Worm (Caenorhabditis elegans) whole organism, L1 larva: ENCODE results near the gene R05H10.3.
A peak's percentile ranks its signal among the peaks of the same experiment; 100 is the strongest.

Experiments used
- C04F5.9 ChIP-seq: sonication (generic microtip); optimal IDR thresholded peaks from 2 replicates; lab custom pipeline; 2016; ENCODE audit warnings: missing genetic modification characterization, missing compliant biosample characterization
- F16B12.6 ChIP-seq: fragments of 150-350 bp; optimal IDR thresholded peaks from 2 replicates; lab custom pipeline; 2014; ENCODE audit warnings: missing biosample characterization, missing genetic modification characterization
- Y116A8C.19 ChIP-seq: sonication (generic microtip); optimal IDR thresholded peaks from 2 replicates; lab custom pipeline; 2016; ENCODE audit warnings: missing compliant biosample characterization, missing genetic modification characterization, borderline replicate concordance
- alr-1 ChIP-seq: fragments of 200-800 bp; sonication (Bioruptor generic); optimal IDR thresholded peaks from 2 replicates; lab custom pipeline; 2018; ENCODE audit warnings: borderline replicate concordance, mild to moderate bottlenecking, missing genetic modification characterization, missing compliant biosample characterization
- aly-2 ChIP-seq: fragments of 150-350 bp; optimal IDR thresholded peaks from 2 replicates; lab custom pipeline; 2014; ENCODE audit warnings: missing biosample characterization, missing genetic modification characterization
- blmp-1 ChIP-seq: fragments of 150-350 bp; optimal IDR thresholded peaks from 2 replicates; lab custom pipeline; 2014; ENCODE audit warnings: missing biosample characterization, missing genetic modification characterization
- ceh-63 ChIP-seq: fragments of 200-800 bp; sonication (Bioruptor generic); optimal IDR thresholded peaks from 2 replicates; lab custom pipeline; 2018; ENCODE audit warnings: mild to moderate bottlenecking, missing genetic modification characterization, missing compliant biosample characterization
- ceh-82 ChIP-seq, 3 experiments: fragments of 150-350 bp in 1 of 3; sonication (generic microtip) in 2 of 3; optimal IDR thresholded peaks; 2 replicates each; lab custom pipeline; 2014 to 2017; ENCODE audit warnings: missing biosample characterization in 3 of 3, missing genetic modification characterization in 3 of 3
- ceh-90 ChIP-seq: sonication (generic microtip); optimal IDR thresholded peaks from 2 replicates; lab custom pipeline; 2016; ENCODE audit warnings: missing genetic modification characterization, missing compliant biosample characterization
- ces-1 ChIP-seq: fragments of 150-350 bp; optimal IDR thresholded peaks from 2 replicates; lab custom pipeline; 2014; ENCODE audit warnings: missing biosample characterization, missing genetic modification reagents, missing genetic modification characterization
- dpl-1 ChIP-seq, 3 experiments: fragments of 150-350 bp in 2 of 3; sonication (generic microtip) in 1 of 3; optimal IDR thresholded peaks; 2 replicates each; lab custom pipeline; 2014 to 2017; ENCODE audit warnings: missing biosample characterization in 3 of 3, missing genetic modification characterization in 3 of 3, missing genetic modification reagents in 3 of 3
- dsc-1 ChIP-seq: sonication (generic microtip); optimal IDR thresholded peaks from 2 replicates; lab custom pipeline; 2016; ENCODE audit warnings: mild to moderate bottlenecking, missing genetic modification characterization, missing compliant biosample characterization
- efl-1 ChIP-seq, 4 experiments: fragments of 150-350 bp; optimal IDR thresholded peaks in 3 of 4; peaks in 1 of 4; 1 replicate in 1 of 4; 2 replicates in 3 of 4; lab custom pipeline; 2014; ENCODE audit warnings: missing biosample characterization in 2 of 4, missing genetic modification characterization in 2 of 4, missing genetic modification reagents in 2 of 4
- efl-3 ChIP-seq: fragments of 200-800 bp; sonication (Bioruptor generic); optimal IDR thresholded peaks from 2 replicates; lab custom pipeline; 2018; ENCODE audit warnings: mild to moderate bottlenecking, missing genetic modification characterization, missing compliant biosample characterization
- elt-3 ChIP-seq, 6 experiments: fragments of 150-350 bp in 1 of 6; sonication (generic microtip); optimal IDR thresholded peaks; 2 replicates each; lab custom pipeline; 2017 to 2018; ENCODE audit warnings: missing biosample characterization in 6 of 6, missing genetic modification characterization in 6 of 6, inconsistent platforms in 1 of 6
- ets-5 ChIP-seq: fragments of 200-800 bp; sonication (Bioruptor generic); IDR thresholded peaks from 2 replicates; pipeline ENCODE4 v1.3.6; 2022; ENCODE audit warnings: missing genetic modification characterization, missing compliant biosample characterization
- fkh-4 ChIP-seq: sonication (generic microtip); optimal IDR thresholded peaks from 2 replicates; lab custom pipeline; 2016; ENCODE audit warnings: missing compliant biosample characterization, missing genetic modification characterization, borderline replicate concordance
- fkh-8 ChIP-seq: sonication (generic microtip); optimal IDR thresholded peaks from 2 replicates; lab custom pipeline; 2016; ENCODE audit warnings: mild to moderate bottlenecking, missing genetic modification characterization, missing compliant biosample characterization
- fos-1 ChIP-seq: fragments of 150-350 bp; optimal IDR thresholded peaks from 2 replicates; lab custom pipeline; 2014; ENCODE audit warnings: missing biosample characterization, missing genetic modification characterization
- hpl-2 ChIP-seq: fragments of 150-350 bp; optimal IDR thresholded peaks from 2 replicates; lab custom pipeline; 2014; ENCODE audit warnings: missing biosample characterization, missing genetic modification reagents, missing genetic modification characterization
- isw-1 ChIP-seq: fragments of 200-800 bp; sonication (Bioruptor generic); IDR thresholded peaks from 2 replicates; pipeline ENCODE4 v1.3.6; 2022; ENCODE audit warnings: missing genetic modification characterization, missing compliant biosample characterization
- lin-14 ChIP-seq: fragments of 200-800 bp; sonication (Bioruptor generic); optimal IDR thresholded peaks from 2 replicates; lab custom pipeline; 2018; ENCODE audit warnings: mild to moderate bottlenecking, missing genetic modification characterization, moderate library complexity, missing compliant biosample characterization
- lir-3 ChIP-seq: sonication (generic microtip); optimal IDR thresholded peaks from 2 replicates; lab custom pipeline; 2016; ENCODE audit warnings: mild to moderate bottlenecking, missing genetic modification characterization, moderate library complexity, missing compliant biosample characterization; ENCODE audit not compliant: poor library complexity
- mab-9 ChIP-seq: fragments of 200-800 bp; sonication (Bioruptor generic); IDR thresholded peaks from 2 replicates; pipeline ENCODE4 v1.3.6; 2022; ENCODE audit warnings: missing genetic modification reagents, missing genetic modification characterization, missing compliant biosample characterization
- mef-2 ChIP-seq: fragments of 150-350 bp; optimal IDR thresholded peaks from 2 replicates; lab custom pipeline; 2014; ENCODE audit warnings: missing biosample characterization, missing genetic modification characterization
- mep-1 ChIP-seq: fragments of 150-350 bp; optimal IDR thresholded peaks from 2 replicates; lab custom pipeline; 2014; ENCODE audit warnings: missing biosample characterization, missing genetic modification characterization
- nhr-11 ChIP-seq: fragments of 150-350 bp; optimal IDR thresholded peaks from 2 replicates; lab custom pipeline; 2014; ENCODE audit warnings: missing biosample characterization, missing genetic modification characterization
- nhr-12 ChIP-seq: sonication (generic microtip); optimal IDR thresholded peaks from 2 replicates; lab custom pipeline; 2017; ENCODE audit warnings: missing biosample characterization, missing genetic modification characterization
- nhr-19 ChIP-seq: fragments of 200-800 bp; sonication (Bioruptor generic); conservative IDR thresholded peaks from 2 replicates; pipeline ENCODE4 v1.3.6; 2022; ENCODE audit warnings: missing genetic modification characterization, missing compliant biosample characterization
- nhr-20 ChIP-seq: sonication (generic microtip); optimal IDR thresholded peaks from 2 replicates; lab custom pipeline; 2016; ENCODE audit warnings: mild to moderate bottlenecking, missing genetic modification characterization, missing compliant biosample characterization
- nhr-28 ChIP-seq: fragments of 150-350 bp; optimal IDR thresholded peaks from 2 replicates; lab custom pipeline; 2014; ENCODE audit warnings: missing biosample characterization, missing genetic modification characterization
- nhr-47 ChIP-seq: sonication (generic microtip); optimal IDR thresholded peaks from 2 replicates; lab custom pipeline; 2016; ENCODE audit warnings: mild to moderate bottlenecking, missing genetic modification characterization, moderate library complexity, missing compliant biosample characterization
- nhr-71 ChIP-seq: sonication (generic microtip); optimal IDR thresholded peaks from 2 replicates; lab custom pipeline; 2016; ENCODE audit warnings: mild to moderate bottlenecking, missing genetic modification characterization, moderate library complexity, missing compliant biosample characterization
- nhr-84 ChIP-seq: sonication (generic microtip); optimal IDR thresholded peaks from 2 replicates; lab custom pipeline; 2017; ENCODE audit warnings: missing biosample characterization, missing genetic modification characterization
- nhr-85 ChIP-seq: sonication (generic microtip); peaks from one replicate; lab custom pipeline; 2016; ENCODE audit warnings: missing genetic modification characterization, inconsistent platforms, missing compliant biosample characterization
- nhr-90 ChIP-seq: sonication (generic microtip); optimal IDR thresholded peaks from 2 replicates; lab custom pipeline; 2016; ENCODE audit warnings: mild to moderate bottlenecking, missing genetic modification characterization, missing compliant biosample characterization; ENCODE audit not compliant: poor library complexity
- pag-3 ChIP-seq: sonication (generic microtip); optimal IDR thresholded peaks from 2 replicates; lab custom pipeline; 2017; ENCODE audit warnings: missing genetic modification characterization, mild to moderate bottlenecking, missing compliant biosample characterization, antibody characterized with exemption, borderline replicate concordance; ENCODE audit not compliant: insufficient read depth
- rnt-1 ChIP-seq: sonication (generic microtip); optimal IDR thresholded peaks from 2 replicates; lab custom pipeline; 2016; ENCODE audit warnings: mild to moderate bottlenecking, missing genetic modification characterization, moderate library complexity, missing compliant biosample characterization
- skn-1 ChIP-seq: fragments of 150-350 bp; optimal IDR thresholded peaks from 2 replicates; lab custom pipeline; 2014; ENCODE audit warnings: missing biosample characterization, missing genetic modification characterization
- snu-23 ChIP-seq: sonication (generic microtip); optimal IDR thresholded peaks from 2 replicates; lab custom pipeline; 2016; ENCODE audit warnings: missing genetic modification characterization, missing compliant biosample characterization
- sptf-1 ChIP-seq: fragments of 150-350 bp; optimal IDR thresholded peaks from 2 replicates; lab custom pipeline; 2014; ENCODE audit warnings: missing biosample characterization, missing genetic modification characterization
- sup-37 ChIP-seq: fragments of 200-800 bp; sonication (Bioruptor generic); optimal IDR thresholded peaks from 2 replicates; lab custom pipeline; 2018; ENCODE audit warnings: mild to moderate bottlenecking, missing genetic modification characterization, missing compliant biosample characterization
- tbx-2 ChIP-seq: sonication (generic microtip); optimal IDR thresholded peaks from 2 replicates; lab custom pipeline; 2016; ENCODE audit warnings: missing genetic modification characterization, missing compliant biosample characterization
- tlp-1 ChIP-seq: fragments of 150-350 bp; optimal IDR thresholded peaks from 2 replicates; lab custom pipeline; 2014; ENCODE audit warnings: missing biosample characterization, missing genetic modification characterization
- unc-130 ChIP-seq: fragments of 150-350 bp; optimal IDR thresholded peaks from 2 replicates; lab custom pipeline; 2017; ENCODE audit warnings: missing biosample characterization, missing genetic modification characterization, inconsistent platforms
- unc-30 ChIP-seq: sonication (generic microtip); optimal IDR thresholded peaks from 2 replicates; lab custom pipeline; 2017; ENCODE audit warnings: missing biosample characterization, missing genetic modification characterization
- unc-62 ChIP-seq: fragments of 150-350 bp; optimal IDR thresholded peaks from 2 replicates; lab custom pipeline; 2014; ENCODE audit warnings: missing biosample characterization, missing genetic modification reagents, missing genetic modification characterization
- unc-86 ChIP-seq: sonication (generic microtip); optimal IDR thresholded peaks from 2 replicates; lab custom pipeline; 2016; ENCODE audit warnings: missing genetic modification characterization, missing compliant biosample characterization
- unc-98 ChIP-seq: fragments of 200-800 bp; sonication (Bioruptor generic); IDR thresholded peaks from 2 replicates; pipeline ENCODE4 v1.3.6; 2022; ENCODE audit warnings: missing genetic modification characterization, missing compliant biosample characterization
- xbp-1 ChIP-seq: sonication (generic microtip); optimal IDR thresholded peaks from 2 replicates; lab custom pipeline; 2016; ENCODE audit warnings: missing genetic modification characterization, missing compliant biosample characterization
- ztf-11 ChIP-seq, 2 experiments: sonication (generic microtip); optimal IDR thresholded peaks; 2 replicates each; lab custom pipeline; 2016 to 2017; ENCODE audit warnings: missing genetic modification characterization in 2 of 2, missing biosample characterization in 1 of 2, missing compliant biosample characterization in 1 of 2

Gene R05H10.3

ce11 chrII:14822419-14822818, 47.3 kb upstream of the R05H10.3 start (continued):
- TF ChIP-seq nhr-90 (tag; lab: Kevin White, UChicago) = peak; percentile 93
- TF ChIP-seq isw-1 (GFP tag; lab: Robert Waterston, UW) = no peak
- TF ChIP-seq pag-3 (tag; lab: Kevin White, UChicago) = no peak
- peak; percentile 67 for TF ChIP-seq nhr-47 (tag; lab: Kevin White, UChicago)
- TF ChIP-seq fos-1 (tag; lab: Kevin White, UChicago) = peak; percentile 62
- peak; percentile 96 for TF ChIP-seq nhr-20 (tag; lab: Kevin White, UChicago)
- TF ChIP-seq snu-23 (GFP tag; lab: Kevin White, UChicago) = peak; percentile 87
- TF ChIP-seq xbp-1 (tag; lab: Kevin White, UChicago) = peak; percentile 58
- no peak for TF ChIP-seq ceh-90 (tag; lab: Kevin White, UChicago)
- no peak for TF ChIP-seq unc-62 (GFP tag; lab: Kevin White, UChicago)
- peak; percentile 3 to 40 (median 6) for TF ChIP-seq ceh-82 (tag; optimal IDR thresholded peaks at IDR 0.05; lab: Kevin White, UChicago)
- TF ChIP-seq nhr-28 (tag; lab: Kevin White, UChicago) = peak; percentile 35
- no peak for TF ChIP-seq F16B12.6
- TF ChIP-seq ets-5 = no peak
- TF ChIP-seq nhr-85 = peak; percentile 95
- TF ChIP-seq fkh-4 (tag; lab: Kevin White, UChicago) = peak; percentile 23
- no peak for TF ChIP-seq hpl-2 (GFP tag; lab: Kevin White, UChicago)
- peak; percentile 78 for TF ChIP-seq tbx-2
- TF ChIP-seq nhr-84 (tag; lab: Kevin White, UChicago) = no peak
- no peak for TF ChIP-seq fkh-8 (tag; lab: Kevin White, UChicago)
- peak; percentile 53 for TF ChIP-seq skn-1 (tag; lab: Kevin White, UChicago)
- TF ChIP-seq ceh-63 = no peak
- TF ChIP-seq sptf-1 (tag; lab: Kevin White, UChicago) = no peak
- no peak for TF ChIP-seq Y116A8C.19 (tag; lab: Kevin White, UChicago)
- TF ChIP-seq efl-1 (optimal IDR thresholded peaks at IDR 0.05; lab: Kevin White, UChicago) = peak; percentile 78 to 84
- TF ChIP-seq efl-1 (GFP tag; optimal IDR thresholded peaks at IDR 0.05 in 1 of 2; lab: Kevin White, UChicago) = peak; percentile 55 to 96
- TF ChIP-seq nhr-12 (tag; lab: Kevin White, UChicago) = no peak
- no peak for TF ChIP-seq ztf-11 (tag; optimal IDR thresholded peaks at IDR 0.05; lab: Kevin White, UChicago)
- no peak for TF ChIP-seq dsc-1 (tag; lab: Kevin White, UChicago)
- TF ChIP-seq C04F5.9 = peak; percentile 20
- peak; percentile 35 for TF ChIP-seq sup-37 (GFP tag; lab: Kevin White, UChicago)
- TF ChIP-seq mef-2 (tag; lab: Kevin White, UChicago) = no peak
- TF ChIP-seq efl-3 (GFP tag; lab: Kevin White, UChicago) = no peak
- TF ChIP-seq unc-86 (tag; lab: Kevin White, UChicago) = no peak
- TF ChIP-seq lir-3 (tag; lab: Kevin White, UChicago) = peak; percentile 73
- TF ChIP-seq dpl-1 (GFP tag; optimal IDR thresholded peaks at IDR 0.05; lab: Kevin White, UChicago) = peak; percentile 43 to 64 (median 46)
- TF ChIP-seq ces-1 (GFP tag; lab: Kevin White, UChicago) = no peak
- TF ChIP-seq elt-3 (tag; optimal IDR thresholded peaks at IDR 0.05; lab: Kevin White, UChicago) = peak in 2 of 6 experiments; percentile 34 to 81
- no peak for TF ChIP-seq mab-9 (GFP tag; lab: Robert Waterston, UW)

ce11 chrII:14825413-14825812, 44.3 kb upstream of the R05H10.3 start:
- peak; percentile 2 for TF ChIP-seq nhr-20 (tag; lab: Kevin White, UChicago)
- TF ChIP-seq mep-1 = peak; percentile 15
- TF ChIP-seq alr-1 (tag; lab: Kevin White, UChicago) = no peak
- peak in 1 of 6 experiments; percentile 11 for TF ChIP-seq elt-3 (tag; optimal IDR thresholded peaks at IDR 0.05; lab: Kevin White, UChicago)
- peak; percentile 20 for TF ChIP-seq snu-23 (GFP tag; lab: Kevin White, UChicago)
- peak; percentile 64 for TF ChIP-seq blmp-1
- no peak for TF ChIP-seq aly-2 (tag; lab: Kevin White, UChicago)
- TF ChIP-seq tlp-1 = no peak
- TF ChIP-seq efl-1 (optimal IDR thresholded peaks at IDR 0.05; lab: Kevin White, UChicago) = no peak
- peak in 1 of 2 experiments; percentile 19 for TF ChIP-seq efl-1 (GFP tag; optimal IDR thresholded peaks at IDR 0.05 in 1 of 2; lab: Kevin White, UChicago)
- TF ChIP-seq unc-98 = no peak
- TF ChIP-seq nhr-71 (tag; lab: Kevin White, UChicago) = peak; percentile 38
- no peak for TF ChIP-seq nhr-11 (tag; lab: Kevin White, UChicago)
- TF ChIP-seq rnt-1 = peak; percentile 57
- peak; percentile 6 for TF ChIP-seq lin-14
- peak; percentile 4 for TF ChIP-seq unc-130
- peak; percentile 15 for TF ChIP-seq skn-1 (tag; lab: Kevin White, UChicago)
- TF ChIP-seq unc-86 (tag; lab: Kevin White, UChicago) = no peak
- no peak for TF ChIP-seq unc-30
- peak; percentile 30; the same call in 1 of the 2 replicates for TF ChIP-seq nhr-19 (GFP tag; lab: Robert Waterston, UW)
- peak in 1 of 3 experiments; percentile 6 for TF ChIP-seq dpl-1 (GFP tag; optimal IDR thresholded peaks at IDR 0.05; lab: Kevin White, UChicago)
